Worm (Caenorhabditis elegans) whole organism, late embryonic: ENCODE measurements around the gene T07H3.8.

Experiments used
- C38D4.7 ChIP-seq: fragments of 200-800 bp; sonication (Bioruptor generic); optimal IDR thresholded peaks from 2 replicates; lab custom pipeline; 2018; ENCODE audit warnings: mild to moderate bottlenecking, missing genetic modification characterization, moderate library complexity, missing compliant biosample characterization
- F13H6.1 ChIP-seq: sonication (generic microtip); optimal IDR thresholded peaks from 2 replicates; lab custom pipeline; 2016; ENCODE audit warnings: missing genetic modification characterization, missing compliant biosample characterization
- K02D7.2 ChIP-seq: sonication (generic microtip); optimal IDR thresholded peaks from 2 replicates; lab custom pipeline; 2017; ENCODE audit warnings: mild to moderate bottlenecking, missing genetic modification characterization, missing compliant biosample characterization
- Y22D7AL.16 ChIP-seq: sonication (generic microtip); optimal IDR thresholded peaks from 2 replicates; lab custom pipeline; 2016; ENCODE audit warnings: missing genetic modification characterization, missing compliant biosample characterization
- ceh-19 ChIP-seq: fragments of 200-800 bp; sonication (Bioruptor generic); optimal IDR thresholded peaks from 2 replicates; lab custom pipeline; 2018; ENCODE audit warnings: mild to moderate bottlenecking, missing genetic modification characterization, missing compliant biosample characterization
- ceh-2 ChIP-seq: sonication (generic microtip); optimal IDR thresholded peaks from 2 replicates; lab custom pipeline; 2016; ENCODE audit warnings: missing genotype, missing genetic modification characterization, missing compliant biosample characterization
- ceh-22 ChIP-seq: sonication (generic microtip); optimal IDR thresholded peaks from 2 replicates; lab custom pipeline; 2017; ENCODE audit warnings: missing biosample characterization, missing genetic modification characterization
- ceh-31 ChIP-seq: sonication (generic microtip); optimal IDR thresholded peaks from 2 replicates; lab custom pipeline; 2016; ENCODE audit warnings: missing genetic modification characterization, missing compliant biosample characterization
- ceh-34 ChIP-seq: sonication (generic microtip); optimal IDR thresholded peaks from 2 replicates; lab custom pipeline; 2016; ENCODE audit warnings: mild to moderate bottlenecking, missing genetic modification characterization, missing compliant biosample characterization
- ceh-45 ChIP-seq: fragments of 200-800 bp; sonication (Bioruptor generic); IDR thresholded peaks from 2 replicates; pipeline ENCODE4 v1.3.6; 2022; ENCODE audit warnings: missing genetic modification reagents, missing genetic modification characterization, missing compliant biosample characterization
- ceh-48 ChIP-seq: sonication (generic microtip); optimal IDR thresholded peaks from 2 replicates; lab custom pipeline; 2016; ENCODE audit warnings: missing genetic modification characterization, inconsistent platforms, missing compliant biosample characterization
- ceh-6 ChIP-seq: fragments of 200-800 bp; sonication (Bioruptor generic); optimal IDR thresholded peaks from 2 replicates; lab custom pipeline; 2018; ENCODE audit warnings: mild to moderate bottlenecking, missing genetic modification characterization, missing compliant biosample characterization
- dve-1 ChIP-seq: sonication (generic microtip); optimal IDR thresholded peaks from 2 replicates; lab custom pipeline; 2017; ENCODE audit warnings: antibody characterized with exemption, mild to moderate bottlenecking, missing genetic modification characterization, missing compliant biosample characterization
- eyg-1 ChIP-seq: sonication (generic microtip); optimal IDR thresholded peaks from 2 replicates; lab custom pipeline; 2016; ENCODE audit warnings: missing genotype, missing genetic modification characterization, missing compliant biosample characterization
- fax-1 ChIP-seq: sonication (generic microtip); optimal IDR thresholded peaks from 2 replicates; lab custom pipeline; 2016; ENCODE audit warnings: missing genotype, missing genetic modification characterization, missing compliant biosample characterization
- fkh-10 ChIP-seq: fragments of 150-350 bp; optimal IDR thresholded peaks from 2 replicates; lab custom pipeline; 2014; ENCODE audit warnings: missing biosample characterization, missing genetic modification reagents, missing genetic modification characterization
- fkh-6 ChIP-seq: sonication (generic microtip); optimal IDR thresholded peaks from 2 replicates; lab custom pipeline; 2016; ENCODE audit warnings: missing genetic modification characterization, missing compliant biosample characterization
- hlh-13 ChIP-seq: fragments of 200-800 bp; sonication (Bioruptor generic); optimal IDR thresholded peaks from 2 replicates; lab custom pipeline; 2018; ENCODE audit warnings: mild to moderate bottlenecking, missing genetic modification characterization, missing compliant biosample characterization
- hlh-15 ChIP-seq: sonication (generic microtip); optimal IDR thresholded peaks from 2 replicates; lab custom pipeline; 2016; ENCODE audit warnings: missing genetic modification characterization, missing compliant biosample characterization
- hlh-30 ChIP-seq: sonication (generic microtip); optimal IDR thresholded peaks from 2 replicates; lab custom pipeline; 2017; ENCODE audit warnings: antibody characterized with exemption, missing genetic modification characterization, missing compliant biosample characterization; ENCODE audit not compliant: insufficient read depth
- hlh-6 ChIP-seq: sonication (generic microtip); optimal IDR thresholded peaks from 2 replicates; lab custom pipeline; 2016; ENCODE audit warnings: missing genotype, missing genetic modification characterization, missing compliant biosample characterization
- hlh-8 ChIP-seq: sonication (generic microtip); optimal IDR thresholded peaks from 2 replicates; lab custom pipeline; 2016; ENCODE audit warnings: missing genotype, missing genetic modification characterization, missing compliant biosample characterization
- lin-11 ChIP-seq: fragments of 200-800 bp; sonication (Bioruptor generic); optimal IDR thresholded peaks from 2 replicates; lab custom pipeline; 2018; ENCODE audit warnings: mild to moderate bottlenecking, missing genetic modification characterization, missing compliant biosample characterization
- nhr-11 ChIP-seq: fragments of 150-350 bp; optimal IDR thresholded peaks from 2 replicates; lab custom pipeline; 2014; ENCODE audit warnings: missing biosample characterization, missing genetic modification characterization
- nhr-232 ChIP-seq: sonication (generic microtip); optimal IDR thresholded peaks from 2 replicates; lab custom pipeline; 2016; ENCODE audit warnings: missing genetic modification characterization, missing compliant biosample characterization
- pha-2 ChIP-seq: sonication (generic microtip); optimal IDR thresholded peaks from 2 replicates; lab custom pipeline; 2017; ENCODE audit warnings: mild to moderate bottlenecking, missing genetic modification characterization, missing compliant biosample characterization
- ref-2 ChIP-seq: sonication (generic microtip); optimal IDR thresholded peaks from 2 replicates; lab custom pipeline; 2016; ENCODE audit warnings: missing genetic modification characterization, missing compliant biosample characterization
- sdc-2 ChIP-seq: sonication (generic microtip); optimal IDR thresholded peaks from 2 replicates; lab custom pipeline; 2016; ENCODE audit warnings: missing genotype, missing genetic modification characterization, missing compliant biosample characterization
- sox-2 ChIP-seq: fragments of 200-800 bp; sonication (Bioruptor generic); IDR thresholded peaks from 2 replicates; pipeline ENCODE4 v1.3.6; 2022; ENCODE audit warnings: missing genetic modification reagents, missing genetic modification characterization, missing compliant biosample characterization
- sox-4 ChIP-seq: sonication (generic microtip); optimal IDR thresholded peaks from 2 replicates; lab custom pipeline; 2017; ENCODE audit warnings: mild to moderate bottlenecking, missing genetic modification characterization, inconsistent platforms, missing compliant biosample characterization
- syd-9 ChIP-seq: sonication (generic microtip); optimal IDR thresholded peaks from 2 replicates; lab custom pipeline; 2016; ENCODE audit warnings: mild to moderate bottlenecking, missing genetic modification characterization, moderate library complexity, missing compliant biosample characterization
- unc-3 ChIP-seq, 2 experiments: fragments of 200-800 bp in 1 of 2; sonication (Bioruptor generic) in 1 of 2; sonication (generic microtip) in 1 of 2; conservative IDR thresholded peaks in 1 of 2; optimal IDR thresholded peaks in 1 of 2; 2 replicates each; pipeline versions ENCODE4 v1.3.6 to Lab custom; 2016 to 2022; ENCODE audit warnings: missing compliant biosample characterization in 2 of 2, missing genetic modification characterization in 2 of 2, missing genetic modification reagents in 1 of 2
- unc-42 ChIP-seq: sonication (generic microtip); optimal IDR thresholded peaks from 2 replicates; lab custom pipeline; 2016; ENCODE audit warnings: missing genotype, missing genetic modification characterization, missing compliant biosample characterization
- unc-55 ChIP-seq: sonication (generic microtip); optimal IDR thresholded peaks from 2 replicates; lab custom pipeline; 2017; ENCODE audit warnings: missing biosample characterization, missing genetic modification reagents, missing genetic modification characterization
- zip-5 ChIP-seq: sonication (generic microtip); optimal IDR thresholded peaks from 2 replicates; lab custom pipeline; 2016; ENCODE audit warnings: missing genetic modification characterization, missing compliant biosample characterization

The T07H3.8 gene

DNA sequence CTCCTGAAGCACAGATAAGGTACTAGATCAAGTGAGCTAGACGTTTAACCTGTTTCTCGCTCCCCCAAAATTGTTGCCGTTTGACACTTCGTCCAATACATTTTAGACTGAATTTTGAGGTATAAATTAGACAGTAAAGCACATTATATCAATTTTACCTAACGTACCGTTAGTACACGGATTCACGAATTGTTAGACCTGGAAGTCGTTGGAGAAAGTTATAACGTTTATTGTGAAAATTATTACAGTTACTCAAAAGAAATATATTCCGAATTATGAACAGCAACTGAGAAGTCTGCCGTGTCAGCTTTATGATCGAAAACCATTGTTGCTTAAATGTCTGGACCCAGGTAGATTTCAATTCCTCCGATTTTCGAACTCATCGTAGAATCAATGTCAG is 25.6 kb upstream of the T07H3.8 start:
- no peak for TF ChIP-seq ceh-2 (tag; lab: Kevin White, UChicago)
- TF ChIP-seq K02D7.2 (tag; lab: Kevin White, UChicago): no peak
- TF ChIP-seq ceh-45 (GFP tag; lab: Robert Waterston, UW): no peak
- no peak for TF ChIP-seq unc-3 (GFP tag; conservative IDR thresholded peaks at IDR 0.05; lab: Robert Waterston, UW)
- TF ChIP-seq unc-3 (tag; optimal IDR thresholded peaks at IDR 0.05; lab: Kevin White, UChicago): no peak
- TF ChIP-seq fax-1 (tag; lab: Kevin White, UChicago): no peak
- no peak for TF ChIP-seq pha-2
- TF ChIP-seq ref-2 (tag; lab: Kevin White, UChicago): no peak
- TF ChIP-seq hlh-6: no peak

DNA sequence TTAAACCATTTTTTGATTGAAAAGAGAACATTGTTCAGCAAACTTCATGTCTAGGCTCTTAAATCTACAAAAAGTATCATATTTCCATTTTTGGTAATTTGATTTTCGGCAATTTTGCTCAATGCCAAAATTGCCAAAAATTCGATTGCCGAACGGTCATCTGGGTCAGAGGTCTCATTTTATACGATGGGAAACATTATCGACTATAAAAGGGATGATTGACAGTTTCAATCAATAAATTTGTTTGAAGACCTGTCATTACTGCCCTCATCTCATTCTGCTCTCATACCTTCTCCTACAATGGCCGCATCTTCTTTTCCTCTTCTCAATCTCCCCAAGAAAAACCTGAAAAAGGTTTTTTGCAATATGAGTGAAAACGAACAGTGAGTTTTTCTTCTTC is 24.5 kb upstream of the T07H3.8 start, which contains the start of gene K05F6.14:
K05F6.14 (plus strand) TSS at position 301 of the 400 bp plus-strand sequence.
- no peak for TF ChIP-seq sox-2 (GFP tag; lab: Robert Waterston, UW)
- no peak for TF ChIP-seq zip-5 (tag; lab: Kevin White, UChicago)

DNA sequence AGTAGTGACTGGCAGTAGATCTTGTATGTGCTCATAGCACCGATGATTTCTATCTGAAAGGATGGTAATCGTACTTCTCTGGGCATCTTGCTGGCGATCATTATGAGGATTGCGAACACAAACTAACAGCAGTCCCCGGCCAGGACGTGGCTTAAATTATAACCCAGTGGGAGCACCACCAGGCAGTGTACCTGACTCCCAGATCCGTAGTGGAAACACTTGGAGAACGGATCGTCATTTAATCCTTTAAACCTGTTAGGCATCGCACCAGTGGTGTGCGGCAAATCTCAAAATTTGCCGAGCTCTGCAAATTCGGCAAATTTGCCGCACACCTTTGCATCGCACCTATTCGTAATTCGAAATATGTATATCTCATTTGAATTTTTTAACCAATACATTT is 18.8 kb upstream of the T07H3.8 start, which contains the start of gene K05F6.8:
K05F6.8 (minus strand) TSS at position 101 of the 400 bp plus-strand sequence.
- TF ChIP-seq hlh-15 (tag; lab: Kevin White, UChicago): no peak
- TF ChIP-seq F13H6.1 (tag; lab: Kevin White, UChicago): no peak
- TF ChIP-seq K02D7.2 (tag; lab: Kevin White, UChicago): no peak
- no peak for TF ChIP-seq fkh-6 (tag; lab: Kevin White, UChicago)
- TF ChIP-seq hlh-13 (GFP tag; lab: Kevin White, UChicago): no peak
- TF ChIP-seq dve-1 (tag; lab: Kevin White, UChicago): no peak
- no peak for TF ChIP-seq ceh-22 (tag; lab: Kevin White, UChicago)
- no peak for TF ChIP-seq C38D4.7 (GFP tag; lab: Kevin White, UChicago)
- no peak for TF ChIP-seq ceh-34 (tag; lab: Kevin White, UChicago)
- TF ChIP-seq fax-1 (tag; lab: Kevin White, UChicago): no peak
- no peak for TF ChIP-seq ceh-31 (tag; lab: Kevin White, UChicago)
- no peak for TF ChIP-seq syd-9
- TF ChIP-seq sox-2 (GFP tag; lab: Robert Waterston, UW): no peak
- TF ChIP-seq unc-42 (tag; lab: Kevin White, UChicago): no peak
- no peak for TF ChIP-seq hlh-8 (tag; lab: Kevin White, UChicago)
- TF ChIP-seq sdc-2: no peak
- TF ChIP-seq sox-4 (tag; lab: Kevin White, UChicago): no peak
- no peak for TF ChIP-seq zip-5 (tag; lab: Kevin White, UChicago)
- no peak for TF ChIP-seq ceh-19 (GFP tag; lab: Kevin White, UChicago)
- no peak for TF ChIP-seq hlh-30 (tag; lab: Kevin White, UChicago)

DNA sequence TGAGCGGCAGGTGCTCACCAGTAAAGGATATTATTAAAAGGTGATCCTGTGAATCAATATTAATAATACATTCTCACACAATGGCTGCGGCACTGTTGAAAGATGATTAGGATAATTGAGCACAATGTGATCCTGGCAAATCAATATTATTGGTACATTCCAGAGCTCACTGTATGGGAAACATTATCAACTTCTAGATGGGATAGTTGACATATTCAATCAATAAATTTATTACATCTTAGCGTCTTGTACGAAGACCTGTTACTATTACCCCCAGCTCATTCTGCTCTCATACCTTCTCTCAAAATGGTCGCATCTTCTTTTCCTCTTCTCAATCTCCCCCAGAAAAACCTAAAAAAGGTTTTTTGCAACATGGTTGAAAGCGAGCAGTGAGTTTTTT is 18.2 kb upstream of the T07H3.8 start, which contains the start of gene fbxb-49:
fbxb-49 (plus strand) TSS at position 301 of the 400 bp plus-strand sequence.
- no peak for TF ChIP-seq Y22D7AL.16 (tag; lab: Kevin White, UChicago)
- no peak for TF ChIP-seq unc-55 (GFP tag; lab: Kevin White, UChicago)
- no peak for TF ChIP-seq ceh-45 (GFP tag; lab: Robert Waterston, UW)
- no peak for TF ChIP-seq lin-11 (tag; lab: Kevin White, UChicago)
- no peak for TF ChIP-seq nhr-11
- TF ChIP-seq ceh-6 (GFP tag; lab: Kevin White, UChicago): no peak
- no peak for TF ChIP-seq sox-2 (GFP tag; lab: Robert Waterston, UW)
- no peak for TF ChIP-seq eyg-1 (tag; lab: Kevin White, UChicago)
- no peak for TF ChIP-seq ceh-34 (tag; lab: Kevin White, UChicago)
- no peak for TF ChIP-seq nhr-232 (tag; lab: Kevin White, UChicago)
- no peak for TF ChIP-seq ceh-48 (tag; lab: Kevin White, UChicago)
- TF ChIP-seq fkh-10: no peak
- TF ChIP-seq hlh-30 (tag; lab: Kevin White, UChicago): no peak
